Worm (Caenorhabditis elegans) whole organism, late embryonic: ENCODE measurements around the gene srw-53.
"Not testable (repeated sequence)": the region's sequence is repeated elsewhere in the genome, so short reads cannot be mapped to it uniquely, and the experiment has no call there.

Source experiments
- C38D4.7 ChIP-seq: fragments of 200-800 bp; sonication (Bioruptor generic); optimal IDR thresholded peaks from 2 replicates; lab custom pipeline; 2018; ENCODE audit warnings: mild to moderate bottlenecking, missing genetic modification characterization, moderate library complexity, missing compliant biosample characterization
- K02D7.2 ChIP-seq: sonication (generic microtip); optimal IDR thresholded peaks from 2 replicates; lab custom pipeline; 2017; ENCODE audit warnings: mild to moderate bottlenecking, missing genetic modification characterization, missing compliant biosample characterization
- K09A11.1 ChIP-seq: sonication (generic microtip); optimal IDR thresholded peaks from 2 replicates; lab custom pipeline; 2017; ENCODE audit warnings: antibody characterized with exemption, mild to moderate bottlenecking, missing genetic modification characterization, missing compliant biosample characterization; ENCODE audit not compliant: insufficient read depth
- T23F11.4 ChIP-seq: fragments of 200-800 bp; sonication (Bioruptor generic); optimal IDR thresholded peaks from 2 replicates; lab custom pipeline; 2018; ENCODE audit warnings: mild to moderate bottlenecking, missing genetic modification characterization, missing compliant biosample characterization
- Y22D7AL.16 ChIP-seq: sonication (generic microtip); optimal IDR thresholded peaks from 2 replicates; lab custom pipeline; 2016; ENCODE audit warnings: missing genetic modification characterization, missing compliant biosample characterization
- ahr-1 ChIP-seq: sonication (generic microtip); optimal IDR thresholded peaks from 2 replicates; lab custom pipeline; 2016; ENCODE audit warnings: missing genetic modification characterization, missing compliant biosample characterization
- ceh-18 ChIP-seq: sonication (generic microtip); optimal IDR thresholded peaks from 2 replicates; lab custom pipeline; 2016; ENCODE audit warnings: missing genetic modification characterization, missing compliant biosample characterization
- ceh-2 ChIP-seq: sonication (generic microtip); optimal IDR thresholded peaks from 2 replicates; lab custom pipeline; 2016; ENCODE audit warnings: missing genotype, missing genetic modification characterization, missing compliant biosample characterization
- ceh-31 ChIP-seq: sonication (generic microtip); optimal IDR thresholded peaks from 2 replicates; lab custom pipeline; 2016; ENCODE audit warnings: missing genetic modification characterization, missing compliant biosample characterization
- ceh-34 ChIP-seq: sonication (generic microtip); optimal IDR thresholded peaks from 2 replicates; lab custom pipeline; 2016; ENCODE audit warnings: mild to moderate bottlenecking, missing genetic modification characterization, missing compliant biosample characterization
- ceh-45 ChIP-seq: fragments of 200-800 bp; sonication (Bioruptor generic); IDR thresholded peaks from 2 replicates; pipeline ENCODE4 v1.3.6; 2022; ENCODE audit warnings: missing genetic modification reagents, missing genetic modification characterization, missing compliant biosample characterization
- ceh-9 ChIP-seq: sonication (generic microtip); optimal IDR thresholded peaks from 2 replicates; lab custom pipeline; 2016; ENCODE audit warnings: mild to moderate bottlenecking, missing genetic modification characterization, inconsistent platforms, missing compliant biosample characterization
- dmd-4 ChIP-seq: sonication (generic microtip); optimal IDR thresholded peaks from 2 replicates; lab custom pipeline; 2016; ENCODE audit warnings: borderline replicate concordance, missing genetic modification characterization, missing compliant biosample characterization
- dve-1 ChIP-seq: sonication (generic microtip); optimal IDR thresholded peaks from 2 replicates; lab custom pipeline; 2017; ENCODE audit warnings: antibody characterized with exemption, mild to moderate bottlenecking, missing genetic modification characterization, missing compliant biosample characterization
- elt-2 ChIP-seq: sonication (generic microtip); optimal IDR thresholded peaks from 2 replicates; lab custom pipeline; 2016; ENCODE audit warnings: missing genetic modification reagents, missing genetic modification characterization, missing compliant biosample characterization
- elt-4 ChIP-seq: sonication (generic microtip); optimal IDR thresholded peaks from 2 replicates; lab custom pipeline; 2016; ENCODE audit warnings: missing genetic modification characterization, missing compliant biosample characterization
- fax-1 ChIP-seq: sonication (generic microtip); optimal IDR thresholded peaks from 2 replicates; lab custom pipeline; 2016; ENCODE audit warnings: missing genotype, missing genetic modification characterization, missing compliant biosample characterization
- hlh-30 ChIP-seq: sonication (generic microtip); optimal IDR thresholded peaks from 2 replicates; lab custom pipeline; 2017; ENCODE audit warnings: antibody characterized with exemption, missing genetic modification characterization, missing compliant biosample characterization; ENCODE audit not compliant: insufficient read depth
- hlh-6 ChIP-seq: sonication (generic microtip); optimal IDR thresholded peaks from 2 replicates; lab custom pipeline; 2016; ENCODE audit warnings: missing genotype, missing genetic modification characterization, missing compliant biosample characterization
- hlh-8 ChIP-seq: sonication (generic microtip); optimal IDR thresholded peaks from 2 replicates; lab custom pipeline; 2016; ENCODE audit warnings: missing genotype, missing genetic modification characterization, missing compliant biosample characterization
- lim-6 ChIP-seq: sonication (generic microtip); optimal IDR thresholded peaks from 2 replicates; lab custom pipeline; 2016; ENCODE audit warnings: missing genetic modification characterization, missing compliant biosample characterization
- lin-11 ChIP-seq: fragments of 200-800 bp; sonication (Bioruptor generic); optimal IDR thresholded peaks from 2 replicates; lab custom pipeline; 2018; ENCODE audit warnings: mild to moderate bottlenecking, missing genetic modification characterization, missing compliant biosample characterization
- madf-2 ChIP-seq: sonication (generic microtip); optimal IDR thresholded peaks from 2 replicates; lab custom pipeline; 2017; ENCODE audit warnings: missing genetic modification characterization, missing compliant biosample characterization
- mec-3 ChIP-seq: sonication (generic microtip); optimal IDR thresholded peaks from 2 replicates; lab custom pipeline; 2016; ENCODE audit warnings: borderline replicate concordance, missing genetic modification characterization, missing compliant biosample characterization
- nfya-1 ChIP-seq: sonication (generic microtip); optimal IDR thresholded peaks from 2 replicates; lab custom pipeline; 2017; ENCODE audit warnings: missing genetic modification characterization, mild to moderate bottlenecking, missing compliant biosample characterization, antibody characterized with exemption, moderate library complexity
- npax-4 ChIP-seq: sonication (generic microtip); optimal IDR thresholded peaks from 2 replicates; lab custom pipeline; 2016; ENCODE audit warnings: missing genetic modification characterization, missing compliant biosample characterization
- pqm-1 ChIP-seq: sonication (generic microtip); optimal IDR thresholded peaks from 2 replicates; lab custom pipeline; 2016; ENCODE audit warnings: missing genetic modification characterization, missing compliant biosample characterization
- pros-1 ChIP-seq: fragments of 150-350 bp; optimal IDR thresholded peaks from 2 replicates; lab custom pipeline; 2014; ENCODE audit warnings: missing biosample characterization, missing genetic modification reagents, missing genetic modification characterization
- rnt-1 ChIP-seq: sonication (generic microtip); optimal IDR thresholded peaks from 2 replicates; lab custom pipeline; 2016; ENCODE audit warnings: missing genetic modification characterization, missing compliant biosample characterization
- sdc-2 ChIP-seq: sonication (generic microtip); optimal IDR thresholded peaks from 2 replicates; lab custom pipeline; 2016; ENCODE audit warnings: missing genotype, missing genetic modification characterization, missing compliant biosample characterization
- sox-2 ChIP-seq: fragments of 200-800 bp; sonication (Bioruptor generic); IDR thresholded peaks from 2 replicates; pipeline ENCODE4 v1.3.6; 2022; ENCODE audit warnings: missing genetic modification reagents, missing genetic modification characterization, missing compliant biosample characterization
- tbx-7 ChIP-seq: sonication (generic microtip); optimal IDR thresholded peaks from 2 replicates; lab custom pipeline; 2016; ENCODE audit warnings: missing genotype, missing genetic modification characterization, missing compliant biosample characterization
- unc-55 ChIP-seq: sonication (generic microtip); optimal IDR thresholded peaks from 2 replicates; lab custom pipeline; 2017; ENCODE audit warnings: missing biosample characterization, missing genetic modification reagents, missing genetic modification characterization
- zip-5 ChIP-seq: sonication (generic microtip); optimal IDR thresholded peaks from 2 replicates; lab custom pipeline; 2016; ENCODE audit warnings: missing genetic modification characterization, missing compliant biosample characterization
- ztf-16 ChIP-seq: sonication (generic microtip); optimal IDR thresholded peaks from 2 replicates; lab custom pipeline; 2017; ENCODE audit warnings: missing genetic modification characterization, missing compliant biosample characterization

srw-53 gene

DNA sequence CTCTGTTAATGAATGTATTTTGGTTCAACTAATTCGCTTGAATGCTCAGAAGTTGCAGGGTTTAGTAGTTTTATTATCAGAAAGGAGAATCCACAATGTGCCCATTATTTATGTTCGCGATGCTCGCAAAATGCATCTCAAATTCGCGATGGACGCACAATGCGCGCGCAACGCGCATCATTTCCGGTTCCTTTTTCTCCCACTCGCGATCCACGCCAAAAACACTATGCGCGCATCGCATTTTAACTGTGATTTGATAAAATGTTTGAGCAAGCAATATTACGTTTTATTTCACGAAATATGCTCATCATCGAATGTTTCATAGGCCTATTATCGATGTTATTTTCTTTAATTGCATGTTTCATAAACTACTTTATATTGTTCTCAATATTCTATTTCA, 13.3 kb upstream of the srw-53 start, which contains the start of gene srbc-77:
Gene srbc-77, plus strand, starts transcription at position 301 of the 400 bp plus-strand sequence.
- not testable (repeated sequence) for TF ChIP-seq madf-2; ztf-16 (tag; lab: Kevin White, UChicago); rnt-1

DNA sequence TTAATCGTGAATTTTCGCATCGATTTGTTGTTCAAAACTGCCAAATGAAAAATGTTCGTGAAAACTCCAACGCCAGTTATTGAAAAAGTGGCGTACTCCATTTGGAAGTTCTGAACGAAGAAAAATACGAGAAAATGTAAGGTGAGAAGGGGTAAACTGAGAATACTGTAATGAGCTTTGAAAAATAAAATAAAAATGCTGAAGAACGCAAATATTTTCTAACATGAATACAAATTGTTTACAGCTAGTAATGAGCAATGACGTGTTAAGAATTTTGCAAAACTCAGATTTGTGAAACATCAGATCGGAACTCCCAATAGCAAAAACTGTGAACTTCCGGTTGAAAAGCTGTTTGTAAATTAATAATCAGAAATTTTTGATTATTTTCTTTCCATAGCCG, 10.8 kb upstream of the srw-53 start, which contains the start of gene srw-26:
Gene srw-26, minus strand, starts transcription at position 101 of the 400 bp plus-strand sequence.
- TF ChIP-seq lim-6 (tag; lab: Kevin White, UChicago) (no peak), ceh-31 (tag; lab: Kevin White, UChicago) (no peak), fax-1 (tag; lab: Kevin White, UChicago) (no peak), ahr-1 (no peak), hlh-8 (tag; lab: Kevin White, UChicago) (no peak), tbx-7 (tag; lab: Kevin White, UChicago) (no peak), lin-11 (tag; lab: Kevin White, UChicago) (no peak)

DNA sequence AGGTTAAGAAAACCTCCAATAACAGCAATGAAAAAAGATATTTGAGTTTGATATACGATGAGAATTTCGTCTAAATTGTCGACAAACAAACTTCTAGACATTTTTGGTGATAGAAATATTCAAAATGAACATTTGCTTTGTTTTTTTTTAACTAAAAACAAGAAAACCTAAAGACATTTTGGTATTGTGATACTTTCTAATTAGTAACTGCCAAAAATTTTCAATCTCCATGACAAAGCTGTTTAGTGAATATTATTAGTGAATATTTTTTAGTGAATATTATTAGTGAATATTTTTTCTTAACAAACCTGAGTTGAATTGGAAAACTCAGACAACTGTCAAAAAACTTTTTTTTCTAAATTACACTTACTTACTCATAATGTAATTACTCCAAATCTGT, 3.0 kb upstream of the srw-53 start, which contains the start of gene srw-55:
Gene srw-55, minus strand, starts transcription at position 101 of the 400 bp plus-strand sequence.
- TF ChIP-seq madf-2 (no peak), Y22D7AL.16 (tag; lab: Kevin White, UChicago) (no peak), unc-55 (no peak), ztf-16 (tag; lab: Kevin White, UChicago) (no peak), ceh-34 (no peak), mec-3 (no peak), zip-5 (tag; lab: Kevin White, UChicago) (no peak), nfya-1 (no peak), T23F11.4 (GFP tag; lab: Kevin White, UChicago) (no peak), dve-1 (no peak), elt-2 (tag; lab: Kevin White, UChicago) (no peak), K02D7.2 (tag; lab: Kevin White, UChicago) (no peak), ceh-2 (tag; lab: Kevin White, UChicago) (no peak), ceh-45 (GFP tag; lab: Robert Waterston, UW) (no peak), K09A11.1 (tag; lab: Kevin White, UChicago) (no peak), C38D4.7 (GFP tag; lab: Kevin White, UChicago) (no peak), elt-4 (no peak)

DNA sequence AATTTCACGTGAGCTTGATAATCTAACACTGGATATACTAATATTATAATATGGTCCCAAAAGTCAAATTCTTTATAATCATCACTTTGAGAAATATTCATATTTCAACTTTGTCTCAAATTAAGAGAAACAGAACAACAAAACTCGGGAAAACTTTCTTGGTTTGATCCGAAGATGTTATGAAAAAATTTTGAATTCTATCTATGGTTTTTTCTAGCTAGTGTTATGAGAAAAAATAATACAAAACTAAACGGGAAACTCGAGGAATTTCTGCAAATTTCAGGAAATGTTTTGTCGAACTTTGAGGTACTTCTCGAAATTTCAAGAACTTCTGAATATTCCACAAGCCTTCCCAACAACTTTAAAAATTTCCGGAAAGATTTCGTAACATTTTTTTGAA, 7.7 kb downstream of the srw-53 start, which contains the start of gene srw-59:
Gene srw-59, minus strand, starts transcription at position 101 of the 400 bp plus-strand sequence.
- TF ChIP-seq ceh-18 (tag; lab: Kevin White, UChicago) (no peak), sdc-2 (tag; lab: Kevin White, UChicago) (no peak), hlh-8 (tag; lab: Kevin White, UChicago) (no peak), nfya-1 (no peak), ahr-1 (no peak), madf-2 (no peak), sox-2 (GFP tag; lab: Robert Waterston, UW) (no peak), pqm-1 (no peak), T23F11.4 (GFP tag; lab: Kevin White, UChicago) (no peak), npax-4 (tag; lab: Kevin White, UChicago) (no peak), pros-1 (tag; lab: Kevin White, UChicago) (no peak)

DNA sequence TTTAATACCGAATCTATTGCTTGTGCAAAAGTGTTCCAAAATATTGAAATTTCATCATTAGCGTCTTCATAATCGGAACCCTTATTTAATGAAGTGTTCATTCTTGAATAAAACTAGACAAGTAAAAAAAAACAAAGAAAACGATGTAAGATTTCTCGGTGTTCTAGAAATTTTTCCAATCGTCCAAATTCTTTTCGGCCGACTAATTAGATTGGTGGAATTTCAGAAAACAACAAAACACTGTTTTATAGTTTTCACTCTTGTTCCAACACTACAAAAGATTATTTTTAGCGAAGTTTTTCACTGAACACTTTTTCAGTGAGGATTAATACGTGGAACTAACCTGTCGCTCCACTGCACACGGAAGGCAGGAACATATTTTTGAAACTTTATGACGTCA, 9.5 kb downstream of the srw-53 start, which contains the start of gene srw-56:
Gene srw-56, minus strand, starts transcription at position 101 of the 400 bp plus-strand sequence.
- TF ChIP-seq ceh-18 (tag; lab: Kevin White, UChicago) (no peak), lim-6 (tag; lab: Kevin White, UChicago) (no peak), ceh-9 (tag; lab: Kevin White, UChicago) (no peak), hlh-6 (tag; lab: Kevin White, UChicago) (no peak), dmd-4 (tag; lab: Kevin White, UChicago) (no peak), hlh-30 (no peak), ceh-2 (tag; lab: Kevin White, UChicago) (no peak)
- TF ChIP-seq, all 69 proteins: peak for 0
